Worm (Caenorhabditis elegans) whole organism, young adult: Measurements from ENCODE around the gene cwp-2.

Experiments used
- Y79H2A.3 ChIP-seq: fragments of 200-800 bp; sonication (Bioruptor generic); conservative IDR thresholded peaks from 2 replicates; pipeline ENCODE4 v1.3.6; 2022; ENCODE audit warnings: missing genetic modification reagents, missing genetic modification characterization, missing compliant biosample characterization
- atf-7 ChIP-seq: sonication (generic microtip); optimal IDR thresholded peaks from 2 replicates; lab custom pipeline; 2017; ENCODE audit warnings: mild to moderate bottlenecking, missing genetic modification characterization, missing compliant biosample characterization
- hmg-20 ChIP-seq: fragments of 200-800 bp; sonication (Bioruptor generic); IDR thresholded peaks from 2 replicates; pipeline ENCODE4 v1.3.6; 2022; ENCODE audit warnings: missing genetic modification reagents, missing genetic modification characterization, missing compliant biosample characterization
- tbx-9 ChIP-seq: sonication (generic microtip); optimal IDR thresholded peaks from 2 replicates; lab custom pipeline; 2016; ENCODE audit warnings: borderline replicate concordance, missing genetic modification characterization, inconsistent platforms, missing compliant biosample characterization
- unc-62 ChIP-seq: fragments of 150-350 bp; optimal IDR thresholded peaks from 2 replicates; lab custom pipeline; 2014; ENCODE audit warnings: missing biosample characterization, missing genetic modification reagents, missing genetic modification characterization
- ztf-22 ChIP-seq: fragments of 200-800 bp; sonication (Bioruptor generic); optimal IDR thresholded peaks from 2 replicates; lab custom pipeline; 2018; ENCODE audit warnings: mild to moderate bottlenecking, missing genetic modification characterization, moderate library complexity, missing compliant biosample characterization

DNA sequence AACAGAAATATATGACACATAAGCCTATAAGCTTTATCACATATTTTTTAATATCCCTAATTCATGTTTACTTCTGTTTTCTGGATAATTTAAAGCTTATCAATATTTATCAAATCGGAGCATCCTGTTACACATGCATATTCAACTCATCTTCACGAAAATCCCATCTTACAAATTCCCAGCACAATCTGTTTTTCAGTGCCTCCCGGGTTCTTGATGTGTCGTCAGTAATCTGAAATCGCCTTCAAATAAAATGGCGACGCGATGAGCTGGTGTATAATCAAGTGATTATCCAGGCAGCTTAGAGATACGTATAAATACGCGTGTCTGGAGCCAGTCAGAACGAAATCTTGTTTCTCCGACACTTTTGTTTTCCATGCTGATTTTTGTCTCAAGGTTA lies 8.0 kb upstream of the cwp-2 start:
- no peak for TF ChIP-seq unc-62
- no peak for TF ChIP-seq tbx-9 (tag; lab: Kevin White, UChicago)
- no peak for TF ChIP-seq hmg-20 (GFP tag; lab: Robert Waterston, UW)
- TF ChIP-seq ztf-22 (GFP tag; lab: Kevin White, UChicago), result no peak
- no peak for TF ChIP-seq atf-7 (tag; lab: Kevin White, UChicago)
- no peak for TF ChIP-seq Y79H2A.3 (GFP tag; lab: Robert Waterston, UW)
